Worm (Caenorhabditis elegans) whole organism, mixed stage, embryonic: ENCODE measurements around the gene spp-31.

Source experiments
- cnd-1 ChIP-seq: fragments of 200-800 bp; sonication (Bioruptor generic); optimal IDR thresholded peaks from 2 replicates; lab custom pipeline; 2018; ENCODE audit warnings: mild to moderate bottlenecking, missing genetic modification characterization, missing compliant biosample characterization
- elt-3 ChIP-seq: fragments of 150-350 bp; optimal IDR thresholded peaks from 2 replicates; lab custom pipeline; 2014; ENCODE audit warnings: missing biosample characterization, missing genetic modification characterization
- nhr-237 ChIP-seq: fragments of 150-350 bp; optimal IDR thresholded peaks from 2 replicates; lab custom pipeline; 2014; ENCODE audit warnings: missing biosample characterization, missing genetic modification characterization
- nhr-76 ChIP-seq: sonication (generic microtip); optimal IDR thresholded peaks from 2 replicates; lab custom pipeline; 2017; ENCODE audit warnings: missing biosample characterization, missing genetic modification characterization
- unc-39 ChIP-seq: fragments of 150-350 bp; optimal IDR thresholded peaks from 2 replicates; lab custom pipeline; 2014; ENCODE audit warnings: missing biosample characterization, missing genetic modification characterization

DNA sequence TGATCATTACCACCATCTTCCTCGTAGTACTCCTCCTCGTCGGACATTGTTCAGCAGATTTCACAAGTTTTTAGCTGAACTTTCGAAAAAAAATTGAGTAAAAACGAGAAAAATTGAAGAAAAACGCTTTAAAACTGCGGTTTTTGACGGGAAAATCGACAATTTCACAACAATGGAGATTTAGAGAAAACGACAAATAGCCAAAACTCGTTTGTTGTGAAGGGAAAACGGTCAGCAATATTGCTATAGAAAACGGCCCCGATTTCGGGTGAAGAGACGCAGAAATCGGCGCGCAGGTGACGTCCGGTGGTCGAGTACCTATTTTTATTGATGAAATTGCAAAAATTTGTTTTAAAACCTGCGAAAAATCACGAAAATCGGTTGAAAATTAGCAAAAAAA lies 39.6 kb downstream of the spp-31 start, which contains the start of gene clp-7:
- no peak for TF ChIP-seq nhr-237
- TF ChIP-seq nhr-76 (tag; lab: Kevin White, UChicago), result no peak
- TF ChIP-seq unc-39 (tag; lab: Kevin White, UChicago), result no peak
- TF ChIP-seq elt-3 (tag; lab: Kevin White, UChicago), result no peak
- TF ChIP-seq cnd-1 (tag; lab: Kevin White, UChicago), result no peak
